Worm (Caenorhabditis elegans): Measurements from ENCODE around the gene Y34B4A.10.

- TF ChIP-seq fos-1 (tag; optimal IDR thresholded peaks at IDR 0.05) (no peak), F49E8.2 (tag; optimal IDR thresholded peaks at IDR 0.05; ENCODE audit: borderline replicate concordance) (no peak), ama-1 (optimal IDR thresholded peaks at IDR 0.05) (no peak), nhr-11 (tag; optimal IDR thresholded peaks at IDR 0.05) (no peak), fkh-10 (GFP tag; optimal IDR thresholded peaks at IDR 0.05) (no peak), egl-27 (tag; optimal IDR thresholded peaks at IDR 0.05) (no peak), lin-39 (tag; optimal IDR thresholded peaks at IDR 0.05) (no peak), lim-7 (GFP tag; IDR thresholded peaks at IDR 0.05) (no peak), unc-62 (GFP tag; optimal IDR thresholded peaks at IDR 0.05 in 1 of 2) (no peak), unc-62 (tag; optimal IDR thresholded peaks at IDR 0.05) (no peak), nhr-77 (tag; optimal IDR thresholded peaks at IDR 0.05) (no peak), jun-1 (tag; optimal IDR thresholded peaks at IDR 0.05) (no peak)
These were observed 33.6 kb upstream of the Y34B4A.10 start, which contains the start of gene hrpa-2 for ce11 chrX:5216063-5216462.

All from whole organism, L4 larva.